Fruit fly (Drosophila melanogaster): ENCODE measurements around the gene CG2116.

DNA sequence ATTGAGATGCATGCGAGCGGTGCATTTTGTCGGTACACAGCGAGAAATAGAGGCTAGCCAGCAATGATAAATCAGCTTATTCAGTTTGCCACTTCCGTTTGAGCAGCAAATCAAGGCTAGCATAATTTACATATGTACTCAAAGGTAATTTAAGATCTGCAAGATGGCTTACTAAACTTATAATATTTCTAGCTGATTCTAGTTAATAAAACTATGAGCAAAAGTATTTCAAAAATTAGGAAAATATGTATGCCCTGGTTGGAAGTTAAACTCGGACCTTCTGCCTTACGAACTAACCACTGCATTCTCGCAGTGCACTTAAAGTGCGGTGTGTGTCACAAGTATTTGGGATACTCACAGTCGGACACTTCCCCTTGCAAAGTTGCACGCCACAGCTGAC is 6.8 kb upstream of the CG2116 start:
- TF ChIP-seq dsx (GFP tag; optimal IDR thresholded peaks at IDR 0.05; ENCODE audit: poor library complexity, severe bottlenecking) = peak; percentile 27
- TF ChIP-seq cyc (GFP tag; optimal IDR thresholded peaks at IDR 0.05) = no peak
- no peak for TF ChIP-seq CG1621 (tag; optimal IDR thresholded peaks at IDR 0.05)
- TF ChIP-seq CG8319 (GFP tag; optimal IDR thresholded peaks at IDR 0.05) = no peak
- no peak for TF ChIP-seq Blimp-1 (GFP tag; optimal IDR thresholded peaks at IDR 0.05)
- peak; percentile 77 for TF ChIP-seq CG8119 (GFP tag; IDR thresholded peaks at IDR 0.05)
- peak; percentile 85 for TF ChIP-seq CG32006 (GFP tag; optimal IDR thresholded peaks at IDR 0.05)
- TF ChIP-seq CG6808 (GFP tag; optimal IDR thresholded peaks at IDR 0.05) = peak; percentile 48
- TF ChIP-seq dac (GFP tag; optimal IDR thresholded peaks at IDR 0.05) = peak; percentile 47
- peak; percentile 34 for TF ChIP-seq achi (GFP tag; optimal IDR thresholded peaks at IDR 0.05)
- TF ChIP-seq vri (GFP tag; optimal IDR thresholded peaks at IDR 0.05) = no peak
- TF ChIP-seq fd59A (GFP tag; optimal IDR thresholded peaks at IDR 0.05) = peak; percentile 36
- peak; percentile 41 for TF ChIP-seq OdsH (GFP tag; optimal IDR thresholded peaks at IDR 0.05)

Data from whole organism, prepupa.